Fruit fly (Drosophila melanogaster) whole organism, larva: ENCODE results near the gene CG33310.

Source experiments
- noc ChIP-seq: fragments of 200-800 bp; sonication (Bioruptor generic); optimal IDR thresholded peaks from 3 replicates; lab custom pipeline; 2019; ENCODE audit warnings: missing biosample characterization, mild to moderate bottlenecking, missing genetic modification characterization, moderate library complexity

The CG33310 gene

DNA sequence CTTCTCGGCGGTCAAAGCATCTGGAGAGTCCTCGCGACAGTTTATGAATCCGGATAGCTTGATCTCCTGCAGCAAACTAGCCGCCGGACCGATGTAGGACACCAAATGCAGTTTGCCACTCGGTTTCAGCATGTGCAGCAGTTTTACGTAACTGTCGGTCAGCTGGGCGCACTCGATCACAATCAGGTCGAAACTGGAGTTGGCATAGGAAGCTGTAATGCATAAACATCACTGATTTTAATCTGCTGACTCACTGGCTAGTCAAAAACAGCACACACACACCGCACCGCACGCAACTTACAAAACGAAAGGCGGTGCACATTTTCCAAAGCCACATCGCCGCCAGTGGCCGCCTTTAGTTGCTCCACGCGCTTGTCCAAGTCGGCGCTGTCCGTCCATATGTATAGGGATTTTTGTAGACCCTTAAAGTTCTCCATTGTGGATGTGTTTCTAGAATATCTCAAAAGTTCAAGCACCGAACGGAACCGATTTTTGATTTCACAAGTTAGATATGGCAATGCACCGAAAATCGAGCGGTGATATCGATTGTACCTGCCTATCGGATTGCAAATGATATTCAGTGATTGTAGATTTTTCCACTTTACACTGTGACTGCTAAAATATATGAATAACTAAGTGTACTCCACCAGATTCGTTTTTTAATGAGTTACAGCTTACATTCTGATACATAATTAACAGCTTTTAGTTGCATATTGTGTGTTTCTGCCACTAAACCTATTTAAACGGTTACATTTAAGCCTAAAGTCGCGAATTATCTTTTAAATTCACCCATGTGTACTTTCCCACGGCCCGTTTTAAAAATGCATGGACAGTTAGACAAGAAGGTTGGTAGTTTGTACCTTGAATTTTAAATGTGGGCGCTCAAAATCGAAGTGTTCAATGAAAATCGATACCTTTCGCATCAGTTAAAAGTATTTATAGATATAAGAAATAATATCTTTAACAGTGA, 11.9 kb downstream of the CG33310 start, which contains the start of gene CIAPIN1:
TSS of gene CIAPIN1 (minus strand) at position 523 of the 970 bp plus-strand sequence.
- no peak for TF ChIP-seq noc (tag; lab: Kevin White, UChicago)

DNA sequence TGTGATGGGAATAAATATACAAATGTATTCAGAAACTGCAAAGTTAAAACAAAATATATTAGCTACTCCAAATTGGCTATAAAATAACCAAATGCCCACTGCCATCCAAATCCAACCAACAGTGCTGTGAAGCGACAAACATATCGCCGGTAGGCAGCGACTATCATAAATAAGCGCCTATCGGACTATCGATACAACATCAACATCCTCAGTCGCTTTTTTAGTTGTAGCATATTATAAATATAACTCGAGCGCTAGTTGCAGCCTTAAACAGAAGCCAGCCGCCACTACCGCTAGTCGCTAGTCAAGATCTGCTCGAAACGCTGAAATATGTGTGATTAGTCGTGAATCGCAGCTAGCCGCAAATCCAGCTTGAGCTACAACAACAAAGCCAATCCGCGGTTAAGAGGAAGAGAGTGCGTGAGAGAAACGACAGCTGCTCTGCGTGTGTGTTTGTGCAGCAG, 12.7 kb downstream of the CG33310 start:
- TF ChIP-seq noc (tag; lab: Kevin White, UChicago), result no peak

DNA sequence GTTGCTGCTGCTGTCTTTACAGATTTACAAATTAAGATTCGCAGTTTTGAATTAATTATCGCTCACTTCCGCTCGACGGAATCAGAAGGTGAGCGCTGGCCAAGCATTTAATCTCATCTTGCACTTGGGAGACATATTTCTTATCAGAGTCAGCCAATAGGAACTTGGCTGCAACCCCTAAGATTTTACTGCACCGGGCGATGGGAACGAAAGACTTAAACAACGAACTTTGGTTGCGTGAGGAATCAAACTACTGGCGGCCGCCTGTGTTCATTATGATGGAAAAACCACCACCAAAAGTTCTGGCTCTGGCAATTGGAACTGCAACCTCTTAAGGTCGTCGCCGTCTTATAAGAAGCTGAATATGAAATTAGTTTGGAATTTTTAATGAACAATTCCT, 17.0 kb downstream of the CG33310 start:
- TF ChIP-seq noc (tag; lab: Kevin White, UChicago), result no peak

DNA sequence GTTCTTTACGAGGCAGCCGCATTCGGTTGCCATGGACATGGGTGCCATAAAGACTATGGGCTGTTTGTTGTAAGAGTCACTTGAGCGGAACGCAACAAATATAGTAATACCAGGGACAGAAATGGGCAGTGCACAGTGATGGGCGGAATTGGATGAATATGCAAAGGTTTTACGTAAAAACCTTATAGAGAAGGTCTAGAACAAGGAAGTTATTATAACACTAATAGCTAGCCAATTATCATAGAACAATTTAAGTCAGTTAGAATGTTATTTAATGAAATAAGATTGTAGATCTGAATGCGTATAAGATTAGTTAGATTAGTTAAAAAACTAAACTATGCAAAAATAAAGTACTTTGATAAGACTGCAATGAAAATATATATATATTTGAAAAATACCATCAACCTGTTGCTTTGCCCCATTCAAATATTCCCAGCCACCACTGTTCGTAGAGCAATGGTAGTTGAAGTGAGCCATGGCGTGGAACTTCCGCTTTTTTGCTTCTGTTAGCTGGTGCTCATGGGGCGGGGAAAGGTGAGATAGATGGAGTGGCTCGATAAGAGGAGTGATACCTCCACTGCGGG, 26.2 kb downstream of the CG33310 start:
- no peak for TF ChIP-seq noc (tag; lab: Kevin White, UChicago)

DNA sequence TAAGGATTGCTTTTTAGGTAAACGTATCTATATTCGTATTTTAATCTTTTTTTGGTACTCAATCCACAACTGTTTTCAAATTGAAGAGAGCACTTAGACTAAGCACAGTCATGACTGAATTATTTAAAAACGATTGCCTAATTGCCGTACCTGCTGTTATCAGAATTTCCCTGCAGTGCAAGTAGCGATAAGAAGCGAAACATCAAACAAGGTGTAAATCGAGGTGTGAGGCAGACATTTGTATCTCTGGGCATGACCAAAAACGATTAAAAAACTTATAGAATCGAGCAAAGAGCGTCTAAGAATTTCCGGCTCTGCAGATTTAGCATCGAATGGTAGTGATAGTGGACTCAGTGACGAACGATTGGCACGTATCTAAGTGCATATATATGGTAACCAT, 28.4 kb downstream of the CG33310 start:
- no peak for TF ChIP-seq noc (tag; lab: Kevin White, UChicago)

DNA sequence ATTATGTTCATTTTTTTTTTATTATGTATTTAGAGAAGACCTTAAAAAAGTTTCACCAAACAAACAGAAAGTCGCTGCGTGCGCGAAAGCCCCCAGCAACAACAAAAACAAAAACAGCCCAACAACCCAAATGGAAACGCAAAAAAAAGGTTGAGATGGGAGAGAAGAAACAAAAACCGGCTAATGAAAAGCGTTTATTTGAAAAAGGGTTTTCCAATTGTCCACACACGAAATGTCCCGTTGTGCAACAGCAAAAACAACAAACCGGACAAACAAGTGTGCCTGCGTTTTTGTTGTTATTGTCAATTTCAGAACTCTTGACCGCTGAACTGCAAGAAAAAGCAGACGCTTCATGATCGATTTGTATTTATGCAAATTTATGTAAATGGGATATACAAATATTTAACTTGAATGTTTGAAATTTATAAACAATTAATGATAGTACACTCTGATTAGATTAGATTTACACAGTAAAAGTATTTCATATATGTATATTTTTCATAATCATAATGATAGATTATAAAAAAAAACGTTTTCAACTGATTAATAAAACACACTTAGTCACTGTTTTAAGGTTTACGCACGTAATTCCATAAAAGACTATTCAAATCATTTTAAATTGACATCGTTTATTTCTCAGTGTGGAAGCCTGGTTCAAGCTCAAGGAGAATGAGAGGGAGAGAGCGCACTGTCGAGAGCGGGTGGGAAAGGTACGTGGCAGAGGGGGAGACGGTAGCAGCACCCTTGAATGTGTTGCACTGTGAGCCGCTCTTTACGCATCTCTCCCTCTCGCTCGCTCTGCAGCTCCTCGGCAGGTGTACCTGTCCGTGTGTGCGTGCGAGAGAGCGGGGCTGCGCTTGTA, 29.9 kb downstream of the CG33310 start:
- TF ChIP-seq noc (tag; lab: Kevin White, UChicago), result peak; percentile 65

DNA sequence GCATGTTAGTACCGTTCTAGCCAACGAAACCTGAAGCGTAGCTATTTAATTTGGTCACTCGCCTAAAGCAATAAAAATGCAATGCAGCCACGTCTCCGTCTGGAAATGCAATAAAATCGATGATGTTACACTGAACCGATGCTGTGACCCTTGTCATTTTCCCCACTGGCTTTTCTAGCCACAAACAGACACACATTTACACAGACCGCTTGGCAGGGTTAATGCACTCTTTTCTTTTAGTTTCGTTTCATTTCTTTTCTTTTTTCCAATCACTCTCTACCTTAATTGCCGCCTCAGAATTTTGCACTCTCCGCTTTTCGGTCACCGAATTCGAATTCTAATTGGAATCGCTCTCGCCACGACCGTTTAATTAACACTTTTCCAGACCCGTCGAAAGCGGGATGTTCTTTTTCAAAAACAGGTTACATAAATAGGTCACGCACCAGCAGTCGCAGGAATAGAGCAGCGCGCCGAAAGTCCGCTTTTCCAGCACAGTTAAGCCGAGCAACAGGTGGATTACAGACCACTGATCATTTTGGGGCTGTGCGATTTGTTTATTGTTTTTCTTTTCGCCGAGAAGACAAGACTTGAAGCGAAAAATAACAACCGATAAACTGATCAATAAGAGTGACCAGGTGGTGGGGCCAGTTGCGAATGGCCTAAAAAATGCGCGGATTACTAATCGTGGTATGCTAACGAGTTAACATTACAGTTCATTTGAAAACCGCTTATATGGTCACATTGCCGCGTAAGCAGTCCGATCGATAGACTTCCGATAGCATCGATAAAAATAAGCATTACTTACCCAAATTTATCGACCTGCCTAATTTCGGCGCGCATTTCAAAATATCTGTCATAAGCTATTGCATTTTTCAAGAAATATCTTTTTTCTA, 30.8 kb downstream of the CG33310 start, which contains the start of gene ck:
TSS of gene ck (minus strand) at position 638 of the 893 bp plus-strand sequence.
- TF ChIP-seq noc (tag; lab: Kevin White, UChicago), result no peak

DNA sequence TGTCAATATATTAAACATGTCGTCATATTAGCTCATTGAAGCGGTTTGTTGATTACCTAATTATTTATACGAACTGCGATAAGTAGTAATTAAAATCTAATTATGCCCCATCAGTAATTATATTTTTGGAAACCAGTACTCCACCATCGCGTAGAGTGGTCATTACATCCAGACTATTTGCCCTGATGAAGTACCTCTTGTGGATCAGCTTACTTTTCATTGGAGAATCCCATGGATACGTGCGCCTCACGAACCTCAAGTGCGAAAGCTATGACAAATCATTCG, 31.4 kb downstream of the CG33310 start, which contains the start of gene CG33679:
TSS of gene CG33679 (plus strand) at position 186 of the 285 bp plus-strand sequence.
- no peak for TF ChIP-seq noc (tag; lab: Kevin White, UChicago)

DNA sequence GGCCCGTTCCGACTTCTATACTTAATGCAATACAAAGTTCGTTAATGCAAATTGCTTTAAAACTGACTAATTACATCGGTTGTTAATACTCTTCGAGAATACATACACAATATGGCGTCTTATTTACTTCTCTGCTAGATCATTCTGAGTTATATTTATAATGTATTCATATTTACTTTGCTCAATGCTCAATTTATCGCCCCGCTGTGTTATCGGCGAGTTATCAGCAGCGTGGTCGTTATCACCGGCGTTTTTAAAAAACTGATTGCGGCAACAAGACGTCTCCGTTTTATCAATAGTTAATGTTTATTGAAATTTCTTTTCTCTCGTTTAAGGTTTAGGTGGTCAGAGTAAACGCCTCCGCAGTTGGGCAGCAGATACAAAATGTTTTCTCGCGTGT, 32.3 kb downstream of the CG33310 start:
- TF ChIP-seq noc (tag; lab: Kevin White, UChicago), result no peak

DNA sequence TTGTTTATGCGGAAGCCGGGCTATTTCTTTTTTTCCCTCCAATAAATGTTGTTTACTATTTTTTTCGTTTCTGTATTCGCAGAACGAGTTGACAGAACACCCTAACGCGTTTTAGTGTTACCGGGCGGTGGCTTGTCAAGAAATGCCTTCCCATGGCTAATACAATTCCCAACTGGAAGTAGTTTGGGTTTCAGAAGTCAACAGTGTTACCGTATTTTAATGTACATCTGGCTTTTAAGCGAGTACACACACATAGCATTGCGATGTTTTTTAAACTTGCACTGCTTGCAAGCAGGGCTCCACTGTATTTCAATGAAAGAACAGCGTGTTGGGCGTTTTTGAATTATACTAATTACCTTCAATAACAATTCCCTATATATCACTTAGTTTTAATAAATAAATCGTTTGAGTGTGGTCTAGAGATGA, 33.9 kb downstream of the CG33310 start, which contains the start of gene TfIIS:
TSS of gene TfIIS (minus strand) at position 178 of the 426 bp plus-strand sequence.
- TF ChIP-seq noc (tag; lab: Kevin White, UChicago), result no peak

DNA sequence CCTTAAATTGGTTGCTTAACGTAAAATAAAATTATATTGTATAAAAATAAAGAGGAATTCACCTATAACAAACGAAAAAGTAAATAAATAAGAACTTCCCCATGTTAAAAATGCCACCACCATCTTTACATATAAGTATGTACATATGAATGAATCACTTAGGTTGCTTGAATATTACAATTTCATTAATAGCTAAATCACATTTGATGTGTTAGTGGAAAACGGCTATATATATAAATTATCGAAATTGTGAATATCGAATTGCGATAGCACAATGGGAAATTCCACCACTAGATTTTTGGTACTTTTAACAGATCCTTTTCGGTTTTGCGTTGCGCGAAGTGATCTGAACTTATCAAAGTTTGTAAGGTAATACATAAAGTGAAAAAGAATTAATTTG, 34.7 kb downstream of the CG33310 start, which contains the start of the genes solo and vas:
TSS of gene solo (plus strand) at position 289 of the 400 bp plus-strand sequence.
TSS of gene vas (plus strand) at position 289 of the 400 bp plus-strand sequence.
- no peak for TF ChIP-seq noc (tag; lab: Kevin White, UChicago)

DNA sequence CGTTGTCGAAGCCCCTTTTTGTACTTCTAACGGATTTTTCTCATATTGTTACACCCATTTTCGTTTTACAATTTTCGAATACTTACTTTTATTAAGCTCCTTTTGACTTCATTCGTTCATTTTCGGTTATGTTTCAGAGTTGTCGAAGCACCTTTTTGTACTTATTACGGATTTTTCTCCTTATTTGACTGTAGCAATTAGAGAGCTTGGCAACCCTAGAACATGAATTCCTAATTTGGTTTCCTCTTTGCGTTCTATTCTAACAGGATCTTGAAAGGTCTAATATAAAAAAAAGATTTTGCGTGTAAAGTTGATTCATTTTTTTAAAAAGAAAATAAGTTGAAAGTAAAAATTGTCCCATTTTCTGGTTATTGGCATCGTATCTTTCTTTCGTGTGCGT, 35.4 kb downstream of the CG33310 start:
- TF ChIP-seq noc (tag; lab: Kevin White, UChicago), result no peak

DNA sequence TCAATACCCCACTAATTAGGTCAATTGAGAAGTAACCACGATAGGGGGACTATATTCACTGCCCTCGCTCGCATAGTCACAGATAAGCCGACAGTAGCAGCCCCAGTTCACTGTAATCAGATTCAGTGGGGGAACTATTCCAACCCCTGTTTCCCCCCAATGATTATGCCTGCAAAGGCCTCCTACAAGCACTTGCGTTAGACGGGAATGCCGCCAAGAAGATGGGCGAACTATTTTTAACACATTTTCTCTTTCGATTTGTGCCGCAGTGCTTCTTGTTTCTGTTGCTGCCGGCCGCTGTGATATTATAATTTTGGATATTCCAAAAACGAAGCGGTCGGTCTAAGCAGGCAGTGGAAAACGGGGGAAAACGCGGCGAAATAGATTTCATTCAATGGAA, 39.0 kb downstream of the CG33310 start:
- TF ChIP-seq noc (tag; lab: Kevin White, UChicago), result no peak

DNA sequence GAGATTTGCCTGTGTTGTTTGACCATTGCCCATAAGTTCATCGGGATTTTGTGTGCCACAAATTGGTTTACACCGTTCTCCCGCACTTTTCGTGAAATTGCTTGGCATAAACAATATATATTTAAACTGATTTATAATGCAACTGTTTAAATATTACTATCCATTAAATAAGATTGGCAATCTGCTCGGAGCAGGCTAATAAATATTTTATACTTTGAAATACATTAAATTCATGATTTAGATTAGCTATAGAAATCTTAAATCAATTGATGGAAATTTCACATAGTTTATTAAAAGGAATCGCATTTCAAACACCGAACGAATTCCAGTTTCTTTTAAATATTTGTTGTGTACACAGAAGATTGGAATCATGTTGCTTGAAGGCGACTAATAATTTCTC, 39.5 kb downstream of the CG33310 start:
- no peak for TF ChIP-seq noc (tag; lab: Kevin White, UChicago)
